Worm (Caenorhabditis elegans): ENCODE data around the gene lact-1.

Gene lact-1

DNA sequence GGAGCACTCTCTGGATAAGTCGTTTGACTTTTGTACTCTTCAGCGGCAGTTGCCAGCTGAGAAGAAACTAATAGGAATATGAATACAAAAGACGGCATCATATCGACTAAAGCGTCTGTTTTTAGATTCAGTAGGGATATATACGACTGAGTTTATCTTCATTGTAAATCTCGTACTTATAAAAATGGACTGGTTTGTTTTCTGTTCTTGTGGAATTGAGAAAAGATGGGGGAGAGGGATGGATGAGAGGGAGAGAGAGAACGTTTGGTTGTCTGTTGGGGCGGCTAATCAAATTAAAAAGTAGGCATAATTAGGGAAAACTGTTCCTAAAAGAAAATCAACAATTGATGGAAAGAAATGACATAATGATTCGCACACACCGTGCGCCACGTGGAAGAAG is 9.2 kb upstream of the lact-1 start, which contains the start of gene grd-7:
grd-7 (minus strand) TSS at position 101 of the 400 bp plus-strand sequence.
- no peak for TF ChIP-seq unc-39 (tag; optimal IDR thresholded peaks at IDR 0.05)
- no peak for TF ChIP-seq sem-2 (GFP tag; optimal IDR thresholded peaks at IDR 0.05)
- no peak for TF ChIP-seq blmp-1 (tag; optimal IDR thresholded peaks at IDR 0.05)

DNA sequence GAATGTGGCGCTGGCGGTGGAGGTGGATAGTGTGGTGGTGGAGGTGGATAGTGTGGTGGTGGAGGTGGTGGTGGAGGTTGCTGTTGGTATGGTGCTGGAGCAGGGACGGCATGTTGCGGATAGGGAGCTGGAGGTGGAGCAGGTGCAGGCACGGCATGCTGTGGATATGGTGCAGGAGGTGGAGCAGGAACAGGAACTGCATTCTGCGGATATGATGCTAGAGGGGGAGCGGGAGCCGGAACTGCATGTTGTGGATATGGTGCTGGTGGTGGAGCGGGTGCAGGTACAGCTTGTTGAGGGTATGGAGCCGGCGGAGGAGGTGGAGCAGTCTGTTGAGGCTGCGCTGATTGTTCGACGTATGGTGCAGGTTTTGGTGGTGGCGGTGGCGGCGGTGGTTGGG is 8.8 kb upstream of the lact-1 start:
- TF ChIP-seq drap-1 (GFP tag; optimal IDR thresholded peaks at IDR 0.05) = peak; percentile 20
- TF ChIP-seq cnd-1 (tag; optimal IDR thresholded peaks at IDR 0.05) = no peak
- peak; percentile 11 for TF ChIP-seq mls-2 (tag; optimal IDR thresholded peaks at IDR 0.05)

DNA sequence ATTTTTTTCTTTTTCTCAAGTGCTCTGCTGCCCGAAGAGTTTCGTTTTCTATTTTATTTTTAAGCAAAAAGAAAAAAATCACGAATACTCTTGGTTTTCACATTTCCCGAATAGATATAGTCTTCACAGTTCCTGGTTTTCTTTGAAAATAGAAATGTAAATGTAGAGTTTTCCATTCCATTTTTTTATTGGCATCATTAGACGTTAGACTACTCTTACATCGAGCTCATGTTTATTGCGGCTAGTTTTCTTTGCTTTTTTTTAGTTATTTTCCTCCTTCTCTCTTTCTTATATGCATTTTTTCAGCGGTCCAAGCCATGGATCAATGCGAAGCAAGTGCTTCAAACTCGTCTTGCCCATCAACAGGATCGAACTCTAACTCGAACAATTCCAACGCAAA is 5.2 kb upstream of the lact-1 start, which contains the start of gene F46H5.2:
F46H5.2 (plus strand) TSS at position 301 of the 400 bp plus-strand sequence.
- TF ChIP-seq ceh-83 (GFP tag; optimal IDR thresholded peaks at IDR 0.05) (no peak), drap-1 (GFP tag; optimal IDR thresholded peaks at IDR 0.05) (no peak), mls-2 (tag; optimal IDR thresholded peaks at IDR 0.05) (no peak), ces-1 (GFP tag; optimal IDR thresholded peaks at IDR 0.05) (no peak), nhr-28 (tag; optimal IDR thresholded peaks at IDR 0.05) (no peak), blmp-1 (tag; optimal IDR thresholded peaks at IDR 0.05) (no peak), lsy-2 (tag; optimal IDR thresholded peaks at IDR 0.05) (no peak), ztf-11 (tag; optimal IDR thresholded peaks at IDR 0.05) (no peak), flh-1 (GFP tag; optimal IDR thresholded peaks at IDR 0.05) (no peak), ceh-39 (tag; optimal IDR thresholded peaks at IDR 0.05) (no peak), snpc-4 (tag; optimal IDR thresholded peaks at IDR 0.05) (no peak), elt-1 (tag; optimal IDR thresholded peaks at IDR 0.05; ENCODE audit: borderline replicate concordance, insufficient read depth) (no peak)

DNA sequence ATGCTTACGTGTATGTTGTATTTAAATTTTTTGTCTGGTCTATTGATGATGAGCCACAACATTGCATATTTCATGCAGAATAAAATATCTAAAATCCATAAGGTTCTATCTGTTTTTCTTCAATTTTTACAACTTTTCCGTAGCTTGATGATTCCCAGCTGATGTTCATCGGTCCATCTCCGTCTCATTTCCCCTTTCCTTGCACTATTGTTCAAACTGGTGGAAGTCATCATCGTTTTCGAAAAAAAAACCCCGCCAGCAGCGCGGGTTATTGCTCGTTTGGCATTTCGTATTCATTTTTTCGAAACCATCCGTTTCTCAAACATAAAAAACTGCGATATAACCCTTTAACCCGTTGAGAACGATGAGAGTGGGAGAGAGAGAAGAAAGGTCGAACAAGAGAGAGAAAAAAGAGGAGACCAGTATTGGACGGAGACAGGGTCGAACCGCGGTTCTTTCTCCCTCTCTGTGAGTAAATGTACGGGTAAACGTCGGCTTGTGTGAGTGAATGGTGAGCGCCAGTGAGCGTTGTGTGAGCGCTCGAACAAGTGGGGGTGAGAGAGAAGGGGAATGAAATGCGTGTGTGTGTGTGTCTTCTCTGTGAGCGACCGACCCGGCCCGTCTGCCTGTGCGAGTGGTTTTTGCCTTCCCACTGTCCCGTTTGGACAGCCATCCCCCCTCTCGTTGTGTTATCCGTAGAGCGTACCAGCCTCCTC is 4.6 kb upstream of the lact-1 start:
- TF ChIP-seq ham-2 (GFP tag; optimal IDR thresholded peaks at IDR 0.05) (peak; percentile 76), tbx-8 (GFP tag; optimal IDR thresholded peaks at IDR 0.05) (no peak), unc-62 (GFP tag; optimal IDR thresholded peaks at IDR 0.05) (peak; percentile 78), ztf-11 (tag; optimal IDR thresholded peaks at IDR 0.05) (peak; percentile 73), lin-32 (GFP tag; optimal IDR thresholded peaks at IDR 0.05) (peak; percentile 54), elt-3 (tag; optimal IDR thresholded peaks at IDR 0.05) (no peak), flh-1 (GFP tag; optimal IDR thresholded peaks at IDR 0.05) (no peak), nhr-2 (tag; optimal IDR thresholded peaks at IDR 0.05) (peak; percentile 55), mls-2 (tag; optimal IDR thresholded peaks at IDR 0.05) (peak; percentile 74), sptf-1 (tag; optimal IDR thresholded peaks at IDR 0.05) (peak; percentile 72), M03D4.4 (tag; optimal IDR thresholded peaks at IDR 0.05) (peak; percentile 61), unc-120 (tag; optimal IDR thresholded peaks at IDR 0.05; ENCODE audit: poor library complexity, severe bottlenecking) (peak; percentile 81), ceh-43 (GFP tag; optimal IDR thresholded peaks at IDR 0.05) (peak; percentile 3), hlh-1 (tag; optimal IDR thresholded peaks at IDR 0.05) (peak; percentile 65), pha-4 (tag; optimal IDR thresholded peaks at IDR 0.05) (peak; percentile 69), cnd-1 (tag; optimal IDR thresholded peaks at IDR 0.05) (peak; percentile 11), ceh-39 (tag; optimal IDR thresholded peaks at IDR 0.05) (peak; percentile 3), elt-1 (tag; optimal IDR thresholded peaks at IDR 0.05; ENCODE audit: borderline replicate concordance, insufficient read depth) (peak; percentile 31), ceh-83 (GFP tag; optimal IDR thresholded peaks at IDR 0.05) (peak; percentile 15), drap-1 (GFP tag; optimal IDR thresholded peaks at IDR 0.05) (peak; percentile 67), snpc-4 (tag; optimal IDR thresholded peaks at IDR 0.05) (no peak), nhr-76 (tag; optimal IDR thresholded peaks at IDR 0.05) (no peak), mep-1 (tag; optimal IDR thresholded peaks at IDR 0.05) (peak; percentile 43), nhr-237 (tag; optimal IDR thresholded peaks at IDR 0.05) (peak; percentile 68), unc-39 (tag; optimal IDR thresholded peaks at IDR 0.05) (peak; percentile 86), nhr-12 (tag; optimal IDR thresholded peaks at IDR 0.05) (no peak), lin-13 (tag; optimal IDR thresholded peaks at IDR 0.05) (peak; percentile 77), ces-1 (GFP tag; optimal IDR thresholded peaks at IDR 0.05) (peak; percentile 39)

DNA sequence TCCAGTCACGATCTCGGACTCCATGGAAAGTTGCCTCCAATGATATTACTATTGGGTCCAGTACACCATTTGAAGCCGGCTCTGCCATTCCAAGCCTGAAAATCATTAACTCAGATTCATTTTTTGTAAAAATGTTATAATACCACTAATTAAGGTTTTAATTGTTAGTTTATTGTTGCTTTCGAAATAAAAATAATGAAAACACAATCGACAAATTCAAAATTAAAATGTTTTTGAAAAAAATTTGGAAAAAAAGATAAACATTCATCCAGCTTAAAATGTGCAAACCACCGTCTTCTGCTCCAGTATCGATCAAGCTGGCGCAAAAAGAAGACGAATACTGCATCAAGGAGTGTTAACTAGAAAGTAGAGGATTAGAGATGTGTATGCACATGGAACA is 3.3 kb downstream of the lact-1 start, which contains the start of gene F46H5.5:
F46H5.5 (minus strand) TSS at position 101 of the 400 bp plus-strand sequence.
- no peak for TF ChIP-seq mep-1 (tag; optimal IDR thresholded peaks at IDR 0.05)
